Fruit fly (Drosophila melanogaster) whole organism, embryonic: Measurements from ENCODE around the gene dock.

Experiments used
- BEAF-32 ChIP-seq: fragments of 200-800 bp; sonication (Bioruptor generic); optimal IDR thresholded peaks from 3 replicates; lab custom pipeline; 2017; ENCODE audit warnings: missing biosample characterization, missing genetic modification characterization, mild to moderate bottlenecking, moderate library complexity, missing genetic modification reagents
- CG10147 ChIP-seq: fragments of 200-800 bp; sonication (Bioruptor generic); optimal IDR thresholded peaks from 2 replicates; lab custom pipeline; 2019; ENCODE audit warnings: missing biosample characterization, mild to moderate bottlenecking, missing genetic modification characterization, moderate library complexity
- CG1024 ChIP-seq: fragments of 200-800 bp; sonication (Bioruptor generic); IDR thresholded peaks from 2 replicates; pipeline ENCODE4 v1.3.6; 2022; ENCODE audit warnings: missing biosample characterization, missing genetic modification characterization
- CG10267 ChIP-seq: fragments of 200-800 bp; sonication (Bioruptor generic); optimal IDR thresholded peaks from 2 replicates; lab custom pipeline; 2018; ENCODE audit warnings: missing biosample characterization, mild to moderate bottlenecking, missing genetic modification characterization, moderate library complexity
- CG11093 ChIP-seq: fragments of 200-800 bp; sonication (Bioruptor generic); IDR thresholded peaks from 3 replicates; pipeline ENCODE4 v1.3.6; 2022; ENCODE audit warnings: missing biosample characterization, missing genetic modification characterization
- CG11247 ChIP-seq: fragments of 200-800 bp; sonication (Bioruptor generic); IDR thresholded peaks from 2 replicates; pipeline ENCODE4 v1.3.6; 2022; ENCODE audit warnings: missing biosample characterization, missing genetic modification characterization
- CG13624 ChIP-seq: fragments of 200-800 bp; sonication (Bioruptor generic); optimal IDR thresholded peaks from 2 replicates; lab custom pipeline; 2016; ENCODE audit warnings: missing biosample characterization, missing genetic modification characterization
- CG14860 ChIP-seq: fragments of 200-800 bp; sonication (Bioruptor generic); IDR thresholded peaks from 3 replicates; pipeline ENCODE4 v1.3.6; 2022; ENCODE audit warnings: missing biosample characterization, missing genetic modification characterization; ENCODE audit not compliant: partially characterized antibody
- CG16815 ChIP-seq: fragments of 200-800 bp; sonication (Bioruptor generic); optimal IDR thresholded peaks from 3 replicates; lab custom pipeline; 2017; ENCODE audit warnings: missing biosample characterization, mild to moderate bottlenecking, missing genetic modification characterization
- CG17359 ChIP-seq: fragments of 200-800 bp; sonication (Bioruptor generic); optimal IDR thresholded peaks from 3 replicates; lab custom pipeline; 2018; ENCODE audit warnings: missing biosample characterization, mild to moderate bottlenecking, missing genetic modification characterization, moderate library complexity
- CG18476 ChIP-seq: fragments of 200-800 bp; sonication (Bioruptor generic); optimal IDR thresholded peaks from 2 replicates; lab custom pipeline; 2016; ENCODE audit warnings: missing biosample characterization, mild to moderate bottlenecking, missing genetic modification characterization
- CG18599 ChIP-seq: fragments of 200-800 bp; sonication (Bioruptor generic); optimal IDR thresholded peaks from 3 replicates; lab custom pipeline; 2017; ENCODE audit warnings: missing biosample characterization, missing genetic modification characterization, mild to moderate bottlenecking, moderate library complexity, missing genetic modification reagents
- CG3407 ChIP-seq: fragments of 200-800 bp; sonication (Bioruptor generic); optimal IDR thresholded peaks from 2 replicates; lab custom pipeline; 2018; ENCODE audit warnings: missing biosample characterization, mild to moderate bottlenecking, missing genetic modification characterization
- CG34376 ChIP-seq: fragments of 200-800 bp; sonication (Bioruptor generic); optimal IDR thresholded peaks from 2 replicates; lab custom pipeline; 2018; ENCODE audit warnings: missing biosample characterization, mild to moderate bottlenecking, missing genetic modification characterization
- CG34422 ChIP-seq: fragments of 200-800 bp; sonication (Bioruptor generic); IDR thresholded peaks from 3 replicates; pipeline ENCODE4 v1.3.6; 2022; ENCODE audit warnings: missing biosample characterization, missing genetic modification characterization
- CG4328 ChIP-seq: fragments of 200-800 bp; sonication (Bioruptor generic); optimal IDR thresholded peaks from 3 replicates; lab custom pipeline; 2017; ENCODE audit warnings: missing biosample characterization, missing genetic modification reagents, missing genetic modification characterization
- CG6272 ChIP-seq: fragments of 200-800 bp; sonication (Bioruptor generic); IDR thresholded peaks from 2 replicates; pipeline ENCODE4 v1.3.6; 2022; ENCODE audit warnings: missing biosample characterization, missing genetic modification characterization
- CG6689 ChIP-seq: fragments of 200-800 bp; sonication (Bioruptor generic); IDR thresholded peaks from 2 replicates; pipeline ENCODE4 v1.3.6; 2022; ENCODE audit warnings: missing biosample characterization, missing genetic modification characterization
- CG8089 ChIP-seq: fragments of 200-800 bp; sonication (Bioruptor generic); optimal IDR thresholded peaks from 3 replicates; lab custom pipeline; 2016; ENCODE audit warnings: missing biosample characterization, missing genetic modification characterization
- CG8765 ChIP-seq: fragments of 200-800 bp; sonication (Bioruptor generic); IDR thresholded peaks from 2 replicates; pipeline ENCODE4 v1.3.6; 2022; ENCODE audit warnings: missing biosample characterization, missing genetic modification characterization
- CG9215 ChIP-seq: fragments of 200-800 bp; sonication (Bioruptor generic); IDR thresholded peaks from 2 replicates; pipeline ENCODE4 v1.3.6; 2022; ENCODE audit warnings: missing biosample characterization, missing genetic modification characterization
- Ets97D ChIP-seq: fragments of 200-800 bp; sonication (Bioruptor generic); optimal IDR thresholded peaks from 3 replicates; lab custom pipeline; 2016; ENCODE audit warnings: missing biosample characterization, missing genetic modification characterization
- HLH4C ChIP-seq: fragments of 200-800 bp; sonication (Bioruptor generic); IDR thresholded peaks from 3 replicates; pipeline ENCODE4 v1.3.6; 2022; ENCODE audit warnings: missing biosample characterization, missing genetic modification characterization; ENCODE audit not compliant: partially characterized antibody
- Kr ChIP-seq: fragments of 200-800 bp; sonication (Bioruptor generic); optimal IDR thresholded peaks from 2 replicates; lab custom pipeline; 2017; ENCODE audit warnings: missing biosample characterization, mild to moderate bottlenecking, missing genetic modification characterization
- Opbp ChIP-seq: fragments of 200-800 bp; sonication (Bioruptor generic); IDR thresholded peaks from 3 replicates; pipeline ENCODE4 v1.3.6; 2022; ENCODE audit warnings: missing biosample characterization, missing genetic modification characterization; ENCODE audit not compliant: partially characterized antibody
- Sry-β ChIP-seq: fragments of 200-800 bp; sonication (Bioruptor generic); optimal IDR thresholded peaks from 2 replicates; lab custom pipeline; 2018; ENCODE audit warnings: missing biosample characterization, mild to moderate bottlenecking, missing genetic modification characterization, moderate library complexity
- Ssrp ChIP-seq: fragments of 200-800 bp; sonication (Bioruptor generic); optimal IDR thresholded peaks from 2 replicates; lab custom pipeline; 2018; ENCODE audit warnings: missing biosample characterization, mild to moderate bottlenecking, missing genetic modification characterization, moderate library complexity
- chif ChIP-seq, 2 experiments: fragments of 200-800 bp; sonication (Bioruptor generic); optimal IDR thresholded peaks; 3 replicates each; lab custom pipeline; 2016; ENCODE audit warnings: missing biosample characterization in 2 of 2, missing genetic modification characterization in 2 of 2
- croc ChIP-seq: fragments of 200-800 bp; sonication (Bioruptor generic); conservative IDR thresholded peaks from 3 replicates; pipeline ENCODE4 v1.3.6; 2022; ENCODE audit warnings: missing biosample characterization, missing genetic modification characterization
- dmrt99B ChIP-seq: fragments of 200-800 bp; sonication (Bioruptor generic); optimal IDR thresholded peaks from 2 replicates; lab custom pipeline; 2018; ENCODE audit warnings: missing biosample characterization, mild to moderate bottlenecking, missing genetic modification characterization, moderate library complexity
- fd96Cb ChIP-seq: fragments of 200-800 bp; sonication (Bioruptor generic); optimal IDR thresholded peaks from 2 replicates; lab custom pipeline; 2018; ENCODE audit warnings: missing biosample characterization, mild to moderate bottlenecking, missing genetic modification characterization, moderate library complexity
- hbn ChIP-seq: fragments of 200-800 bp; sonication (Bioruptor generic); IDR thresholded peaks from 2 replicates; pipeline ENCODE4 v1.3.6; 2022; ENCODE audit warnings: missing biosample characterization, missing genetic modification characterization; ENCODE audit not compliant: partially characterized antibody
- inv ChIP-seq: fragments of 200-800 bp; sonication (Bioruptor generic); IDR thresholded peaks from 2 replicates; pipeline ENCODE4 v1.3.6; 2022; ENCODE audit warnings: missing biosample characterization, missing genetic modification characterization; ENCODE audit not compliant: partially characterized antibody
- knrl ChIP-seq: fragments of 200-800 bp; sonication (Bioruptor generic); IDR thresholded peaks from 3 replicates; pipeline ENCODE4 v1.3.6; 2022; ENCODE audit warnings: missing biosample characterization, missing genetic modification characterization; ENCODE audit not compliant: partially characterized antibody
- lov ChIP-seq, 2 experiments: fragments of 200-800 bp in 1 of 2; fragments of >200 bp in 1 of 2; sonication (Bioruptor generic) in 1 of 2; IDR thresholded peaks in 1 of 2; optimal IDR thresholded peaks in 1 of 2; 2 replicates in 1 of 2; 3 replicates in 1 of 2; pipeline versions ENCODE4 v1.3.6 to Lab custom; 2017 to 2022; ENCODE audit warnings: missing biosample characterization in 1 of 2, missing genetic modification characterization in 1 of 2
- mam ChIP-seq: fragments of 200-800 bp; sonication (Bioruptor generic); optimal IDR thresholded peaks from 3 replicates; lab custom pipeline; 2016; ENCODE audit warnings: missing biosample characterization, missing genetic modification characterization
- nau ChIP-seq: fragments of 200-800 bp; sonication (Bioruptor generic); optimal IDR thresholded peaks from 3 replicates; lab custom pipeline; 2017; ENCODE audit warnings: missing biosample characterization, mild to moderate bottlenecking, missing genetic modification characterization, missing genetic modification reagents
- pum ChIP-seq: fragments of 200-800 bp; sonication (Bioruptor generic); optimal IDR thresholded peaks from 2 replicates; lab custom pipeline; 2016; ENCODE audit warnings: missing biosample characterization, missing genetic modification characterization
- repo ChIP-seq: fragments of 200-800 bp; sonication (Bioruptor generic); optimal IDR thresholded peaks from 2 replicates; lab custom pipeline; 2016; ENCODE audit warnings: missing biosample characterization, missing genetic modification characterization
- ro ChIP-seq: fragments of 200-800 bp; sonication (Bioruptor generic); IDR thresholded peaks from 2 replicates; pipeline ENCODE4 v1.3.6; 2022; ENCODE audit warnings: missing biosample characterization, missing genetic modification characterization
- salm ChIP-seq: fragments of 200-800 bp; sonication (Bioruptor generic); optimal IDR thresholded peaks from 2 replicates; lab custom pipeline; 2018; ENCODE audit warnings: missing biosample characterization, mild to moderate bottlenecking, missing genetic modification characterization
- schlank ChIP-seq: fragments of 200-800 bp; sonication (Bioruptor generic); optimal IDR thresholded peaks from 2 replicates; lab custom pipeline; 2018; ENCODE audit warnings: missing biosample characterization, mild to moderate bottlenecking, missing genetic modification characterization
- sens-2 ChIP-seq: fragments of 200-800 bp; sonication (Bioruptor generic); IDR thresholded peaks from 2 replicates; pipeline ENCODE4 v1.3.6; 2022; ENCODE audit warnings: missing biosample characterization, missing genetic modification characterization
- sim ChIP-seq: fragments of 200-800 bp; sonication (Bioruptor generic); IDR thresholded peaks from 2 replicates; pipeline ENCODE4 v1.3.6; 2022; ENCODE audit warnings: missing biosample characterization, missing genetic modification characterization
- sima ChIP-seq: fragments of 200-800 bp; sonication (Bioruptor generic); optimal IDR thresholded peaks from 2 replicates; lab custom pipeline; 2016; ENCODE audit warnings: missing biosample characterization, missing genetic modification characterization
- tll ChIP-seq, 2 experiments: fragments of 200-800 bp in 1 of 2; fragments of >200 bp in 1 of 2; sonication (Bioruptor generic) in 1 of 2; optimal IDR thresholded peaks; 2 replicates each; lab custom pipeline; 2017 to 2019; ENCODE audit warnings: missing biosample characterization in 2 of 2, missing genetic modification characterization in 2 of 2, mild to moderate bottlenecking in 1 of 2, moderate library complexity in 1 of 2
- zen ChIP-seq: fragments of 200-800 bp; sonication (Bioruptor generic); optimal IDR thresholded peaks from 3 replicates; lab custom pipeline; 2018; ENCODE audit warnings: missing biosample characterization, mild to moderate bottlenecking, missing genetic modification characterization, moderate library complexity

Gene dock

dm6 chr2L:819315-820032, 6.3 kb upstream of the dock start, which contains the start of the genes PGAP2 and Clp (continued):
- TF ChIP-seq fd96Cb = peak; percentile 62
- TF ChIP-seq BEAF-32 (GFP tag; lab: Kevin White, UChicago) = peak; percentile 77
- peak; percentile 76 for TF ChIP-seq CG6689
- peak; percentile 62 for TF ChIP-seq zen (tag; lab: Kevin White, UChicago)
- TF ChIP-seq CG9215 (GFP tag; lab: Robert Waterston, UW) = peak; percentile 77; the same call in 1 of the 2 replicates
- TF ChIP-seq nau (GFP tag; lab: Kevin White, UChicago) = no peak
- TF ChIP-seq croc = peak; percentile 71
- TF ChIP-seq CG14860 = peak; percentile 65; the same call in 2 of the 3 replicates
- peak; percentile 71 for TF ChIP-seq HLH4C (GFP tag; lab: Robert Waterston, UW)
- TF ChIP-seq CG34376 (GFP tag; lab: Kevin White, UChicago) = no peak
- no peak for TF ChIP-seq Opbp (GFP tag; lab: Robert Waterston, UW)
- peak; percentile 20 for TF ChIP-seq CG13624 (GFP tag; lab: Kevin White, UChicago)
- peak; percentile 67 for TF ChIP-seq CG18599
- TF ChIP-seq lov (optimal IDR thresholded peaks at IDR 0.05; lab: Kevin White, UChicago) = no peak
- TF ChIP-seq lov (GFP tag; IDR thresholded peaks at IDR 0.05; lab: Robert Waterston, UW) = no peak
- peak; percentile 52; the same call in 1 of the 2 replicates for TF ChIP-seq CG8765 (GFP tag; lab: Robert Waterston, UW)
- TF ChIP-seq CG6272 (GFP tag; lab: Robert Waterston, UW) = peak; percentile 62
- peak; percentile 46; the same call in 1 of the 2 replicates for TF ChIP-seq CG11247 (GFP tag; lab: Robert Waterston, UW)
- 0 out of 2 replicates have a peak, but pooled peaks have one; percentile 7 for TF ChIP-seq sens-2
- peak; percentile 43; the same call in 1 of the 2 replicates for TF ChIP-seq CG1024
- TF ChIP-seq sim (GFP tag; lab: Robert Waterston, UW) = no peak
- peak; percentile 67 for TF ChIP-seq CG17359 (tag; lab: Kevin White, UChicago)
- TF ChIP-seq dmrt99B (tag; lab: Kevin White, UChicago) = no peak
- TF ChIP-seq Ssrp (tag; lab: Kevin White, UChicago) = peak; percentile 83
- peak; percentile 52; the same call in 2 of the 3 replicates for TF ChIP-seq knrl (GFP tag; lab: Robert Waterston, UW)
- no peak for TF ChIP-seq tll (GFP tag; optimal IDR thresholded peaks at IDR 0.05; lab: Kevin White, UChicago)
- no peak for TF ChIP-seq salm (tag; lab: Kevin White, UChicago)
- peak; percentile 64 for TF ChIP-seq mam
- TF ChIP-seq CG10267 (tag; lab: Kevin White, UChicago) = peak; percentile 70
- peak; percentile 58; the same call in 2 of the 3 replicates for TF ChIP-seq CG11093 (GFP tag; lab: Robert Waterston, UW)
- peak; percentile 30 for TF ChIP-seq schlank
- TF ChIP-seq CG34422 (GFP tag; lab: Robert Waterston, UW) = peak; percentile 84
- peak; percentile 99 for TF ChIP-seq Sry-β (GFP tag; lab: Kevin White, UChicago)
- peak; percentile 55 for TF ChIP-seq Ets97D (GFP tag; lab: Kevin White, UChicago)
- TF ChIP-seq CG16815 (GFP tag; lab: Kevin White, UChicago) = peak; percentile 59
- TF ChIP-seq ro = peak; percentile 30; the same call in 1 of the 2 replicates
- peak; percentile 63 for TF ChIP-seq pum (GFP tag; lab: Kevin White, UChicago)
- TF ChIP-seq CG3407 (GFP tag; lab: Kevin White, UChicago) = peak; percentile 29
- TF ChIP-seq CG18476 (GFP tag; lab: Kevin White, UChicago) = peak; percentile 53
- TF ChIP-seq CG4328 (GFP tag; lab: Kevin White, UChicago) = peak; percentile 48
- TF ChIP-seq CG8089 (GFP tag; lab: Kevin White, UChicago) = no peak
- no peak for TF ChIP-seq Kr
- TF ChIP-seq hbn (GFP tag; lab: Robert Waterston, UW) = 0 out of 2 replicates have a peak, but pooled peaks have one; percentile 31
- TF ChIP-seq inv (GFP tag; lab: Robert Waterston, UW) = no peak
- TF ChIP-seq chif (GFP tag; optimal IDR thresholded peaks at IDR 0.05; lab: Kevin White, UChicago) = peak; percentile 43 to 56
- no peak for TF ChIP-seq repo (GFP tag; lab: Kevin White, UChicago)
- peak; percentile 38 for TF ChIP-seq CG10147 (GFP tag; lab: Kevin White, UChicago)
- TF ChIP-seq sima = no peak
